Worm (Caenorhabditis elegans) whole organism, midembryonic: ENCODE data around the gene frm-10.

ENCODE experiments used
- T22C8.4 ChIP-seq: fragments of 200-800 bp; sonication (Bioruptor generic); IDR thresholded peaks from 2 replicates; pipeline ENCODE4 v1.3.6; 2022; ENCODE audit warnings: missing genetic modification characterization, missing compliant biosample characterization
- cog-1 ChIP-seq: sonication (generic microtip); optimal IDR thresholded peaks from 2 replicates; lab custom pipeline; 2016; ENCODE audit warnings: missing genetic modification characterization, missing compliant biosample characterization
- flt-1 ChIP-seq: fragments of 200-800 bp; sonication (Bioruptor generic); IDR thresholded peaks from 2 replicates; pipeline ENCODE4 v1.3.6; 2022; ENCODE audit warnings: missing genetic modification characterization, missing compliant biosample characterization
- med-1 ChIP-seq: sonication (generic microtip); optimal IDR thresholded peaks from 2 replicates; lab custom pipeline; 2017; ENCODE audit warnings: missing genetic modification characterization, mild to moderate bottlenecking, missing compliant biosample characterization, antibody characterized with exemption, missing genetic modification reagents; ENCODE audit not compliant: insufficient read depth
- tab-1 ChIP-seq: fragments of 200-800 bp; sonication (Bioruptor generic); IDR thresholded peaks from 2 replicates; pipeline ENCODE4 v1.3.6; 2022; ENCODE audit warnings: missing genetic modification characterization, missing compliant biosample characterization

DNA sequence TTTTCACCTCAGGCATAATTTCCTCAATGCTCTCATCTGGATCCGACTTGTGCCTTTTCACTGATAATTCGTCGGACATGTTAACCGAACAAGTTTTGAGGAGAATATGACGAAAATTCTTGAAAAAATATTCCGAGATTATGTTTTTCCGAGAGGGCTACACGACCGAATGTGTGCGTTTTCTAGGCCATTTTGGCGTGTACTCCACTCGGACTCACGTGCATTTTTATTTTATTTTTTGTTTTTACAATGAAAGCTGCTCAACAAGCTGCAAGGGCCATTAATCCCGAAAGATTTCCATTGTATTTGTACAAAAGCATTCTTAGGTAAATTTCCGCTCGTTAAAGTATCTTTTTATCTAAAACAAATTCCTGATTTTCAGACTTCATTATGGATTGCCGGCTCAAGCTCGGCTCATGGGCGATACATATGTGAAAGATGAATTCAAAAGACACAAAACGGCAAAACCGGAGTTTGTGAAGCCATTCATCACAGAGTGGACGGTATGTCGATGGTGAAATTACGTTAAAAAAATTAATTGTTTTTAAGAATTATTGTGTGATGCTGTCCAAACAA, 5.3 kb downstream of the frm-10 start, which contains the start of the genes F25H9.6 and F25H9.7:
- TF ChIP-seq med-1 (no peak), tab-1 (no peak), flt-1 (GFP tag; lab: Robert Waterston, UW) (peak; percentile 65; the same call in 1 of the 2 replicates), T22C8.4 (GFP tag; lab: Robert Waterston, UW) (no peak), cog-1 (tag; lab: Kevin White, UChicago) (peak; percentile 31)
